Fruit fly (Drosophila melanogaster): ENCODE data around the gene Neurl4.

The Neurl4 gene

dm6 chr3L:14027549-14027948 lies 22.1 kb downstream of the Neurl4 start:
- no peak for TF ChIP-seq kay (GFP tag; ENCODE audit: borderline replicate concordance)
- no peak for TF ChIP-seq cnc (optimal IDR thresholded peaks at IDR 0.05)
- TF ChIP-seq CG1620 (GFP tag; optimal IDR thresholded peaks at IDR 0.05), result no peak
- no peak for TF ChIP-seq tj (GFP tag; optimal IDR thresholded peaks at IDR 0.05)
- no peak for TF ChIP-seq Hr96 (GFP tag; optimal IDR thresholded peaks at IDR 0.05)
- no peak for TF ChIP-seq Clk (GFP tag; optimal IDR thresholded peaks at IDR 0.05)
- no peak for TF ChIP-seq ovo (GFP tag; optimal IDR thresholded peaks at IDR 0.05)
- TF ChIP-seq CG7101 (tag; optimal IDR thresholded peaks at IDR 0.05), result no peak
- TF ChIP-seq Mnt (GFP tag; optimal IDR thresholded peaks at IDR 0.05), result no peak
- TF ChIP-seq CG14711 (tag; optimal IDR thresholded peaks at IDR 0.05), result no peak
- no peak for TF ChIP-seq toe (GFP tag; optimal IDR thresholded peaks at IDR 0.05)
- TF ChIP-seq Crg-1 (GFP tag; optimal IDR thresholded peaks at IDR 0.05), result no peak
- TF ChIP-seq pad (GFP tag; optimal IDR thresholded peaks at IDR 0.05), result no peak
- no peak for TF ChIP-seq CG33017 (tag; optimal IDR thresholded peaks at IDR 0.05)

dm6 chr3L:14025736-14026135 lies 24.0 kb downstream of the Neurl4 start:
- TF ChIP-seq tj (GFP tag; optimal IDR thresholded peaks at IDR 0.05), result no peak
- no peak for TF ChIP-seq Mnt (GFP tag; optimal IDR thresholded peaks at IDR 0.05)

dm6 chr3L:14006704-14007126 lies 43.0 kb downstream of the Neurl4 start:
- TF ChIP-seq Clk (GFP tag; optimal IDR thresholded peaks at IDR 0.05) (peak; percentile 16), cnc (optimal IDR thresholded peaks at IDR 0.05) (no peak), CG12768 (GFP tag; optimal IDR thresholded peaks at IDR 0.05) (peak; percentile 66), ovo (GFP tag; optimal IDR thresholded peaks at IDR 0.05) (peak; percentile 21), CG7101 (tag; optimal IDR thresholded peaks at IDR 0.05) (peak; percentile 23), CG7045 (GFP tag; optimal IDR thresholded peaks at IDR 0.05) (peak; percentile 17), Crg-1 (GFP tag; optimal IDR thresholded peaks at IDR 0.05) (no peak), kay (GFP tag; ENCODE audit: borderline replicate concordance) (no peak), pad (GFP tag; optimal IDR thresholded peaks at IDR 0.05) (peak; percentile 4), CG33017 (tag; optimal IDR thresholded peaks at IDR 0.05) (no peak), Hr96 (GFP tag; optimal IDR thresholded peaks at IDR 0.05) (no peak), cic (GFP tag; optimal IDR thresholded peaks at IDR 0.05) (peak; percentile 88), CG1620 (GFP tag; optimal IDR thresholded peaks at IDR 0.05) (no peak), CG14711 (tag; optimal IDR thresholded peaks at IDR 0.05) (peak; percentile 21), toe (GFP tag; optimal IDR thresholded peaks at IDR 0.05) (no peak), bab1 (GFP tag; optimal IDR thresholded peaks at IDR 0.05) (peak; percentile 22), CG11617 (GFP tag; optimal IDR thresholded peaks at IDR 0.05) (peak; percentile 14), CG5204 (GFP tag; optimal IDR thresholded peaks at IDR 0.05) (no peak), tj (GFP tag; optimal IDR thresholded peaks at IDR 0.05) (no peak), Mnt (GFP tag; optimal IDR thresholded peaks at IDR 0.05) (peak; percentile 47)

- TF ChIP-seq CG7101 (tag; optimal IDR thresholded peaks at IDR 0.05) (peak; percentile 32), cnc (optimal IDR thresholded peaks at IDR 0.05) (no peak), Mnt (GFP tag; optimal IDR thresholded peaks at IDR 0.05) (peak; percentile 57), CG11617 (GFP tag; optimal IDR thresholded peaks at IDR 0.05) (no peak), pad (GFP tag; optimal IDR thresholded peaks at IDR 0.05) (no peak), Clk (GFP tag; optimal IDR thresholded peaks at IDR 0.05) (no peak), Crg-1 (GFP tag; optimal IDR thresholded peaks at IDR 0.05) (no peak), Hr96 (GFP tag; optimal IDR thresholded peaks at IDR 0.05) (no peak), toe (GFP tag; optimal IDR thresholded peaks at IDR 0.05) (no peak), bab1 (GFP tag; optimal IDR thresholded peaks at IDR 0.05) (no peak), CG5204 (GFP tag; optimal IDR thresholded peaks at IDR 0.05) (no peak), CG14711 (tag; optimal IDR thresholded peaks at IDR 0.05) (no peak), ovo (GFP tag; optimal IDR thresholded peaks at IDR 0.05) (no peak), kay (GFP tag; ENCODE audit: borderline replicate concordance) (peak; percentile 89), cic (GFP tag; optimal IDR thresholded peaks at IDR 0.05) (peak; percentile 79), CG12768 (GFP tag; optimal IDR thresholded peaks at IDR 0.05) (peak; percentile 36), tj (GFP tag; optimal IDR thresholded peaks at IDR 0.05) (peak; percentile 55), CG1620 (GFP tag; optimal IDR thresholded peaks at IDR 0.05) (no peak), CG7045 (GFP tag; optimal IDR thresholded peaks at IDR 0.05) (no peak), CG33017 (tag; optimal IDR thresholded peaks at IDR 0.05) (peak; percentile 18)
Observed at dm6 chr3L:14005627-14006287, 43.9 kb downstream of the Neurl4 start.

dm6 chr3L:14004963-14005458 lies 44.7 kb downstream of the Neurl4 start:
- TF ChIP-seq CG12768 (GFP tag; optimal IDR thresholded peaks at IDR 0.05) (peak; percentile 99), Hr96 (GFP tag; optimal IDR thresholded peaks at IDR 0.05) (peak; percentile 98), CG14711 (tag; optimal IDR thresholded peaks at IDR 0.05) (peak; percentile 97), Mnt (GFP tag; optimal IDR thresholded peaks at IDR 0.05) (peak; percentile 99), toe (GFP tag; optimal IDR thresholded peaks at IDR 0.05) (peak; percentile 96), CG5204 (GFP tag; optimal IDR thresholded peaks at IDR 0.05) (peak; percentile 98), CG11617 (GFP tag; optimal IDR thresholded peaks at IDR 0.05) (peak; percentile 98), CG7045 (GFP tag; optimal IDR thresholded peaks at IDR 0.05) (peak; percentile 98), Clk (GFP tag; optimal IDR thresholded peaks at IDR 0.05) (peak; percentile 96), CG1620 (GFP tag; optimal IDR thresholded peaks at IDR 0.05) (peak; percentile 97), kay (GFP tag; ENCODE audit: borderline replicate concordance) (peak; percentile 96), tj (GFP tag; optimal IDR thresholded peaks at IDR 0.05) (peak; percentile 90), CG33017 (tag; optimal IDR thresholded peaks at IDR 0.05) (peak; percentile 99), Crg-1 (GFP tag; optimal IDR thresholded peaks at IDR 0.05) (peak; percentile 98), pad (GFP tag; optimal IDR thresholded peaks at IDR 0.05) (peak; percentile 94), cic (GFP tag; optimal IDR thresholded peaks at IDR 0.05) (peak; percentile 99), cnc (optimal IDR thresholded peaks at IDR 0.05) (no peak), CG7101 (tag; optimal IDR thresholded peaks at IDR 0.05) (peak; percentile 99), bab1 (GFP tag; optimal IDR thresholded peaks at IDR 0.05) (peak; percentile 94), ovo (GFP tag; optimal IDR thresholded peaks at IDR 0.05) (peak; percentile 79)

All from whole organism, adult.